Worm (Caenorhabditis elegans) whole organism, L4/young adult: ENCODE measurements around the gene ZK686.6.

Source experiments
- dao-5 ChIP-seq: sonication (generic microtip); optimal IDR thresholded peaks from 2 replicates; lab custom pipeline; 2016; ENCODE audit warnings: missing genotype, missing genetic modification characterization, moderate library complexity, missing compliant biosample characterization
- him-1 ChIP-seq: sonication (generic microtip); optimal IDR thresholded peaks from 2 replicates; lab custom pipeline; 2016; ENCODE audit warnings: missing genotype, missing genetic modification reagents, missing genetic modification characterization, missing compliant biosample characterization

- no peak for TF ChIP-seq him-1
- no peak for TF ChIP-seq dao-5 (tag; lab: Kevin White, UChicago)
Observed at ce11 chrIII:7809033-7809432, 36.2 kb upstream of the ZK686.6 start.
